Fruit fly (Drosophila melanogaster): ENCODE results near the gene Pi3K92E.

- TF ChIP-seq CG15710 (tag; optimal IDR thresholded peaks at IDR 0.05) (no peak), CG8301 (tag; optimal IDR thresholded peaks at IDR 0.05) (no peak), CG34367 (tag; optimal IDR thresholded peaks at IDR 0.05) (no peak), Pif1B (GFP tag; optimal IDR thresholded peaks at IDR 0.05) (no peak), Pif1A (GFP tag; optimal IDR thresholded peaks at IDR 0.05) (no peak), CG12605 (GFP tag; IDR thresholded peaks at IDR 0.05) (no peak)
These were observed 38.6 kb downstream of the Pi3K92E start for dm6 chr3R:20595901-20596300.
